Worm (Caenorhabditis elegans): ENCODE measurements around the gene T23F6.3.

DNA sequence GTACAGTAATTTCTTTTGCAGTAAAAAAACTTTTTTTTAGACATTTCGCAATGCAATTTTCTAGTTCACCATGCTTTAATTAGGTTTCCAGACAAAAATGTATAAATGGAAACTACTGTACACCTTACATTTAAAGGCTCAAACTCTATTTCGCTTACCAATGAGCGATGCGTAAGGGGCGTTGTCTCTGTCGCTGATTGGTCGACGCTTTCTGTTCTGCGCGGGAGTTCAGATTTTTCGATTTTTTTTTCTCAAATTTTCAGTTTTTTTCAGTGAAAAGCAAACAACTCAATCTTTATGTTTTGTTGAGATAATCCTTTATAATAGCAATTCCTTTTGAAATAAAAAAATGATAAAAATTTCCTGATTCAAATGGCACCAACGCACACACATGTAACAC lies 29.6 kb upstream of the T23F6.3 start:
- no peak for TF ChIP-seq mdl-1 (tag; optimal IDR thresholded peaks at IDR 0.05)
- TF ChIP-seq skn-1 (tag; optimal IDR thresholded peaks at IDR 0.05): no peak
- TF ChIP-seq hlh-17 (GFP tag; optimal IDR thresholded peaks at IDR 0.05; ENCODE audit: borderline replicate concordance): no peak
